Worm (Caenorhabditis elegans) whole organism, mixed stage, embryonic: ENCODE data around the gene molo-1.

Source experiments
- M03D4.4 ChIP-seq: sonication (generic microtip); optimal IDR thresholded peaks from 2 replicates; lab custom pipeline; 2017; ENCODE audit warnings: mild to moderate bottlenecking, missing genetic modification characterization, missing compliant biosample characterization
- bed-3 ChIP-seq: fragments of 200-800 bp; sonication (Bioruptor generic); optimal IDR thresholded peaks from 3 replicates; lab custom pipeline; 2018; ENCODE audit warnings: mild to moderate bottlenecking, missing genetic modification characterization, moderate library complexity, missing compliant biosample characterization
- blmp-1 ChIP-seq: fragments of 150-350 bp; optimal IDR thresholded peaks from 2 replicates; lab custom pipeline; 2014; ENCODE audit warnings: missing biosample characterization, missing genetic modification characterization
- ceh-39 ChIP-seq: fragments of 150-350 bp; optimal IDR thresholded peaks from 2 replicates; lab custom pipeline; 2014; ENCODE audit warnings: missing biosample characterization, missing genetic modification characterization
- ceh-83 ChIP-seq: fragments of 200-800 bp; sonication (Bioruptor generic); optimal IDR thresholded peaks from 2 replicates; lab custom pipeline; 2018; ENCODE audit warnings: mild to moderate bottlenecking, missing genetic modification characterization, missing compliant biosample characterization
- ces-1 ChIP-seq: fragments of 150-350 bp; optimal IDR thresholded peaks from 2 replicates; lab custom pipeline; 2014; ENCODE audit warnings: missing biosample characterization, missing genetic modification reagents, missing genetic modification characterization
- cnd-1 ChIP-seq: fragments of 200-800 bp; sonication (Bioruptor generic); optimal IDR thresholded peaks from 2 replicates; lab custom pipeline; 2018; ENCODE audit warnings: mild to moderate bottlenecking, missing genetic modification characterization, missing compliant biosample characterization
- drap-1 ChIP-seq: fragments of 200-800 bp; sonication (Bioruptor generic); optimal IDR thresholded peaks from 3 replicates; lab custom pipeline; 2018; ENCODE audit warnings: mild to moderate bottlenecking, missing genetic modification characterization, missing compliant biosample characterization
- elt-1 ChIP-seq: sonication (generic microtip); optimal IDR thresholded peaks from 2 replicates; lab custom pipeline; 2017; ENCODE audit warnings: missing genetic modification characterization, mild to moderate bottlenecking, missing compliant biosample characterization, antibody characterized with exemption, moderate library complexity, borderline replicate concordance; ENCODE audit not compliant: insufficient read depth
- ham-2 ChIP-seq: fragments of 200-800 bp; sonication (Bioruptor generic); optimal IDR thresholded peaks from 2 replicates; lab custom pipeline; 2018; ENCODE audit warnings: mild to moderate bottlenecking, missing genetic modification characterization, missing compliant biosample characterization
- hlh-1 ChIP-seq: fragments of 150-350 bp; optimal IDR thresholded peaks from 2 replicates; lab custom pipeline; 2014; ENCODE audit warnings: missing biosample characterization, missing genetic modification reagents, missing genetic modification characterization
- lin-32 ChIP-seq: fragments of 200-800 bp; sonication (Bioruptor generic); optimal IDR thresholded peaks from 2 replicates; lab custom pipeline; 2018; ENCODE audit warnings: mild to moderate bottlenecking, missing genetic modification characterization, missing compliant biosample characterization
- lsy-2 ChIP-seq: fragments of 150-350 bp; optimal IDR thresholded peaks from 2 replicates; lab custom pipeline; 2014; ENCODE audit warnings: missing biosample characterization, missing genetic modification characterization
- mab-5 ChIP-seq: fragments of 150-350 bp; optimal IDR thresholded peaks from 2 replicates; lab custom pipeline; 2014; ENCODE audit warnings: missing biosample characterization, missing genetic modification characterization
- mep-1 ChIP-seq: fragments of 150-350 bp; optimal IDR thresholded peaks from 2 replicates; lab custom pipeline; 2017; ENCODE audit warnings: missing biosample characterization, missing genetic modification reagents, missing genetic modification characterization, inconsistent platforms
- nhr-12 ChIP-seq: fragments of 150-350 bp; optimal IDR thresholded peaks from 2 replicates; lab custom pipeline; 2014; ENCODE audit warnings: missing biosample characterization, missing genetic modification characterization
- nhr-2 ChIP-seq: fragments of 150-350 bp; optimal IDR thresholded peaks from 2 replicates; lab custom pipeline; 2014; ENCODE audit warnings: missing biosample characterization, missing genetic modification characterization
- nhr-237 ChIP-seq: fragments of 150-350 bp; optimal IDR thresholded peaks from 2 replicates; lab custom pipeline; 2014; ENCODE audit warnings: missing biosample characterization, missing genetic modification characterization
- nhr-28 ChIP-seq: fragments of 150-350 bp; optimal IDR thresholded peaks from 2 replicates; lab custom pipeline; 2014; ENCODE audit warnings: missing biosample characterization, missing genetic modification characterization
- nhr-76 ChIP-seq: sonication (generic microtip); optimal IDR thresholded peaks from 2 replicates; lab custom pipeline; 2017; ENCODE audit warnings: missing biosample characterization, missing genetic modification characterization
- sem-2 ChIP-seq: fragments of 200-800 bp; sonication (Bioruptor generic); optimal IDR thresholded peaks from 2 replicates; lab custom pipeline; 2018; ENCODE audit warnings: mild to moderate bottlenecking, missing genetic modification characterization, missing compliant biosample characterization
- snpc-4 ChIP-seq: fragments of 150-350 bp; optimal IDR thresholded peaks from 2 replicates; lab custom pipeline; 2014; ENCODE audit warnings: missing biosample characterization, missing genetic modification characterization
- sptf-1 ChIP-seq: sonication (generic microtip); optimal IDR thresholded peaks from 2 replicates; lab custom pipeline; 2017; ENCODE audit warnings: mild to moderate bottlenecking, missing genetic modification characterization, moderate library complexity, missing compliant biosample characterization
- tbx-8 ChIP-seq: fragments of 200-800 bp; sonication (Bioruptor generic); optimal IDR thresholded peaks from 2 replicates; lab custom pipeline; 2018; ENCODE audit warnings: mild to moderate bottlenecking, missing genetic modification characterization, moderate library complexity, missing compliant biosample characterization
- unc-120 ChIP-seq: sonication (generic microtip); optimal IDR thresholded peaks from 2 replicates; lab custom pipeline; 2017; ENCODE audit warnings: missing genetic modification characterization, missing compliant biosample characterization; ENCODE audit not compliant: poor library complexity, severe bottlenecking
- unc-39 ChIP-seq: fragments of 150-350 bp; optimal IDR thresholded peaks from 2 replicates; lab custom pipeline; 2014; ENCODE audit warnings: missing biosample characterization, missing genetic modification characterization
- unc-62 ChIP-seq: fragments of 150-350 bp; optimal IDR thresholded peaks from 2 replicates; lab custom pipeline; 2014; ENCODE audit warnings: missing biosample characterization, missing genetic modification reagents, missing genetic modification characterization
- zip-8 ChIP-seq: fragments of 150-350 bp; optimal IDR thresholded peaks from 2 replicates; lab custom pipeline; 2014; ENCODE audit warnings: missing biosample characterization, missing genetic modification characterization
- ztf-11 ChIP-seq: fragments of 150-350 bp; optimal IDR thresholded peaks from 2 replicates; lab custom pipeline; 2014; ENCODE audit warnings: missing biosample characterization, missing genetic modification characterization

The molo-1 gene

ce11 chrIII:5564325-5564724, 9.5 kb upstream of the molo-1 start:
- TF ChIP-seq nhr-12 (tag; lab: Kevin White, UChicago) (no peak), unc-62 (GFP tag; lab: Kevin White, UChicago) (no peak), ham-2 (GFP tag; lab: Kevin White, UChicago) (no peak), cnd-1 (tag; lab: Kevin White, UChicago) (no peak), elt-1 (tag; lab: Kevin White, UChicago) (no peak), nhr-28 (no peak), ceh-39 (tag; lab: Kevin White, UChicago) (no peak), nhr-76 (tag; lab: Kevin White, UChicago) (no peak), sptf-1 (tag; lab: Kevin White, UChicago) (no peak), tbx-8 (GFP tag; lab: Kevin White, UChicago) (no peak), nhr-2 (tag; lab: Kevin White, UChicago) (no peak), M03D4.4 (tag; lab: Kevin White, UChicago) (no peak), drap-1 (GFP tag; lab: Kevin White, UChicago) (no peak), bed-3 (GFP tag; lab: Kevin White, UChicago) (no peak), snpc-4 (tag; lab: Kevin White, UChicago) (no peak)
- TF ChIP-seq, all 35 proteins: peak for 0

DNA sequence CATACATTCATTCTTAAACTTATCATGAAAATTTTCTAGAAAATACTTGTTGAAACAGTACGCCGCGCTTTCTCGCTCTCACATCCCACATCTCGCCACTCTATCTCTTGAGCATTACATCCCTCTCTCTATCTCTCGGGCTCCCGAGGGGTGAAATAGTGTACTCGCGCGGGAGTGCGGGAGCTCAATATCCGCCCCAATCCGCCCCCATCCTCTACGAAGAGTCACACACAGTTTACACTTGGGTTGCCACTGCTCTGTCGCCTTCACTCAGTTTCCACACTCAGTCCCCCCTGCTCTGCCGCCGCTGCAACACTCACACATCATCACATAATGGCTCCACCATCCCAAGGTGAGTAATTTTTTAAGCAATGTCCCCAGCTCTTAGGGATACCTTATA, 9.0 kb upstream of the molo-1 start, which contains the start of gene mlc-3:
mlc-3 (plus strand) TSS at position 227 of the 400 bp plus-strand sequence.
- no peak for TF ChIP-seq ceh-39 (tag; lab: Kevin White, UChicago)
- no peak for TF ChIP-seq lin-32 (GFP tag; lab: Kevin White, UChicago)
- TF ChIP-seq hlh-1, result peak; percentile 51
- TF ChIP-seq unc-62 (GFP tag; lab: Kevin White, UChicago), result peak; percentile 21
- peak; percentile 48 for TF ChIP-seq unc-120
- TF ChIP-seq mab-5 (tag; lab: Kevin White, UChicago), result no peak
- TF ChIP-seq M03D4.4 (tag; lab: Kevin White, UChicago), result peak; percentile 42
- TF ChIP-seq unc-39 (tag; lab: Kevin White, UChicago), result no peak
- TF ChIP-seq, all 35 proteins: peak for 4

- no peak for TF ChIP-seq lin-32 (GFP tag; lab: Kevin White, UChicago)
- peak; percentile 47 for TF ChIP-seq unc-120
- no peak for TF ChIP-seq unc-39 (tag; lab: Kevin White, UChicago)
- TF ChIP-seq nhr-2 (tag; lab: Kevin White, UChicago), result no peak
- no peak for TF ChIP-seq elt-1 (tag; lab: Kevin White, UChicago)
- no peak for TF ChIP-seq sem-2 (GFP tag; lab: Kevin White, UChicago)
- TF ChIP-seq snpc-4 (tag; lab: Kevin White, UChicago), result no peak
- no peak for TF ChIP-seq nhr-237 (tag; lab: Kevin White, UChicago)
Observed at ce11 chrIII:5565699-5566098, 8.1 kb upstream of the molo-1 start.

ce11 chrIII:5566496-5566895, 7.3 kb upstream of the molo-1 start:
- TF ChIP-seq blmp-1 (tag; lab: Kevin White, UChicago), result no peak
- no peak for TF ChIP-seq ces-1
- TF ChIP-seq ceh-39 (tag; lab: Kevin White, UChicago), result no peak
- TF ChIP-seq unc-62 (GFP tag; lab: Kevin White, UChicago), result no peak
- no peak for TF ChIP-seq tbx-8 (GFP tag; lab: Kevin White, UChicago)
- no peak for TF ChIP-seq lsy-2 (tag; lab: Kevin White, UChicago)
- TF ChIP-seq drap-1 (GFP tag; lab: Kevin White, UChicago), result no peak
- no peak for TF ChIP-seq unc-120
- TF ChIP-seq ham-2 (GFP tag; lab: Kevin White, UChicago), result no peak
- no peak for TF ChIP-seq nhr-12 (tag; lab: Kevin White, UChicago)
- TF ChIP-seq snpc-4 (tag; lab: Kevin White, UChicago), result no peak
- no peak for TF ChIP-seq sem-2 (GFP tag; lab: Kevin White, UChicago)
- TF ChIP-seq nhr-237 (tag; lab: Kevin White, UChicago), result no peak
- no peak for TF ChIP-seq nhr-76 (tag; lab: Kevin White, UChicago)
- TF ChIP-seq zip-8 (tag; lab: Kevin White, UChicago), result no peak
- no peak for TF ChIP-seq mep-1 (tag; lab: Kevin White, UChicago)

ce11 chrIII:5568265-5568664, 5.5 kb upstream of the molo-1 start:
- TF ChIP-seq sem-2 (GFP tag; lab: Kevin White, UChicago) (no peak), drap-1 (GFP tag; lab: Kevin White, UChicago) (no peak), blmp-1 (tag; lab: Kevin White, UChicago) (no peak), lsy-2 (tag; lab: Kevin White, UChicago) (no peak), nhr-76 (tag; lab: Kevin White, UChicago) (no peak), ztf-11 (no peak), ces-1 (no peak), elt-1 (tag; lab: Kevin White, UChicago) (no peak), cnd-1 (tag; lab: Kevin White, UChicago) (no peak), ceh-83 (no peak), nhr-12 (tag; lab: Kevin White, UChicago) (no peak), sptf-1 (tag; lab: Kevin White, UChicago) (no peak), bed-3 (GFP tag; lab: Kevin White, UChicago) (no peak)
